Worm (Caenorhabditis elegans): ENCODE measurements around the gene F54E2.9.

DNA sequence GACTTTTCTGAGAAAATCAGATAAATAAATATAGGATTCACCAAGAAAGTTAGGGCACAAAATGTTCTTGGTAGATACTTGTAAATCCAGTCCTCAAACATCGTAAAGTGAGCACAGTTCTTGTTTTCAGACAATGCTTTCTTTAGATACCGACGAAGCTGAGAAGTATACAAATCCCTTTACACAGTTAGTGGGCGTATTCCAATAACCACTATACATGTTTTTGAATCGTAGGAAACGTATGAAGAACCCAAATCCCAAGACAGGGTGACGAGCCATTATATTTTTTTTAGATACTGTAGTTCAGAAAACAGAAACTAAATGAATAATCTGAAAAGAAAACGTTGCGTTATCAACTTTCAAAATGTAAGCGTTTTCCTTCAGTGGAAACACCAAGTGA is 32.0 kb upstream of the F54E2.9 start, which contains the start of gene srj-44:
- TF ChIP-seq pha-4 (tag; optimal IDR thresholded peaks at IDR 0.05) (no peak), fos-1 (tag; optimal IDR thresholded peaks at IDR 0.05) (no peak), tbx-2 (tag; optimal IDR thresholded peaks at IDR 0.05) (no peak)
